Fruit fly (Drosophila melanogaster): Measurements from ENCODE around the gene RpL13A.
A peak's percentile ranks its signal among the peaks of the same experiment; 100 is the strongest.

RpL13A gene

DNA sequence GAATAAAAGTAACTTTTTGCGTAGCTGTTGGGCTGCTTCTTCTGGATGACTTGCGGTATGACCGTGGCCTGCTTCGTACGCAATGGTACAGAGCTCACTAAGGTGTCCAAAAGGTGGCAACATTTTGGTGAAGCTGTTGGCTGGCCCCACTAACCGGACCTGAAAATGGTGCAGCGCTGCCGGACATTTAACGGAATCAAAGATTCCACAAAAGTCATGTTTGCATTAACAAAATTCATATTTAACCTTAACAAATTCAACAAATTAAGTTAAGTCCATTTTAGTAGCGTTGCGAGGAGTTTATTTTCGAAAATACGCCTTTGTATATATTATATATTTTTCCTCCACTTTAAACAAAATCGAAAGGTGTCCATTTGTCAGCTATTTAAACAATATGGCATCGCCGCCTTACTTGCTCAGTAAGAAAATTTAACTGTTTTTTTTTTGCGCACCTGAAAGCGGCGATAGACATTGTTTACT lies 23.2 kb upstream of the RpL13A start, which contains the start of the genes kra and SecS (continued):
- TF ChIP-seq ro (GFP tag; IDR thresholded peaks at IDR 0.05) (no peak), MTF-1 (GFP tag; optimal IDR thresholded peaks at IDR 0.05; ENCODE audit: borderline replicate concordance) (peak; percentile 47), CG12391 (tag; optimal IDR thresholded peaks at IDR 0.05) (peak; percentile 74), lbe (GFP tag; optimal IDR thresholded peaks at IDR 0.05) (peak; percentile 47), CG10654 (GFP tag; optimal IDR thresholded peaks at IDR 0.05) (peak; percentile 62), Atf-2 (GFP tag; optimal IDR thresholded peaks at IDR 0.05) (peak; percentile 7), CG17385 (GFP tag; optimal IDR thresholded peaks at IDR 0.05) (peak; percentile 48), CG34224 (GFP tag; IDR thresholded peaks at IDR 0.05; ENCODE audit: partially characterized antibody) (no peak), crp (GFP tag; optimal IDR thresholded peaks at IDR 0.05) (peak in 1 of 2 experiments; percentile 17), Blimp-1 (GFP tag; optimal IDR thresholded peaks at IDR 0.05) (peak; percentile 71), CG11695 (GFP tag; IDR thresholded peaks at IDR 0.05) (no peak), amos (GFP tag; IDR thresholded peaks at IDR 0.05; ENCODE audit: partially characterized antibody) (no peak), CG1602 (GFP tag; optimal IDR thresholded peaks at IDR 0.05) (peak; percentile 53), zen2 (GFP tag; IDR thresholded peaks at IDR 0.05; ENCODE audit: partially characterized antibody) (no peak), ab (GFP tag; optimal IDR thresholded peaks at IDR 0.05) (no peak), Gsc (GFP tag; IDR thresholded peaks at IDR 0.05) (no peak), GATAe (GFP tag; conservative IDR thresholded peaks at IDR 0.05) (no peak), Chrac-16 (GFP tag; optimal IDR thresholded peaks at IDR 0.05) (peak; percentile 69), Hr3 (GFP tag; optimal IDR thresholded peaks at IDR 0.05) (peak; percentile 66), Bteb2 (GFP tag; optimal IDR thresholded peaks at IDR 0.05) (peak; percentile 29), CG1603 (tag; optimal IDR thresholded peaks at IDR 0.05) (peak; percentile 86), mirr (GFP tag; optimal IDR thresholded peaks at IDR 0.05) (peak; percentile 9), CrebB (tag; optimal IDR thresholded peaks at IDR 0.05) (peak; percentile 56), ind (GFP tag; optimal IDR thresholded peaks at IDR 0.05) (peak; percentile 65), CG18619 (GFP tag; optimal IDR thresholded peaks at IDR 0.05) (peak; percentile 51), CG7928 (GFP tag; optimal IDR thresholded peaks at IDR 0.05) (peak; percentile 35), maf-S (GFP tag; optimal IDR thresholded peaks at IDR 0.05) (peak; percentile 66), chinmo (GFP tag; IDR thresholded peaks at IDR 0.05; ENCODE audit: partially characterized antibody) (no peak), CG4707 (GFP tag; optimal IDR thresholded peaks at IDR 0.05) (no peak), CG7987 (GFP tag; optimal IDR thresholded peaks at IDR 0.05) (peak; percentile 57), CG3281 (GFP tag; optimal IDR thresholded peaks at IDR 0.05) (peak; percentile 62), CG30431 (GFP tag; optimal IDR thresholded peaks at IDR 0.05) (no peak), fd3F (GFP tag; optimal IDR thresholded peaks at IDR 0.05) (peak; percentile 47), CG6854 (GFP tag; optimal IDR thresholded peaks at IDR 0.05) (no peak), Deaf1 (tag; optimal IDR thresholded peaks at IDR 0.05) (no peak), tx (GFP tag; optimal IDR thresholded peaks at IDR 0.05) (peak; percentile 20), CHES-1-like (GFP tag; optimal IDR thresholded peaks at IDR 0.05) (no peak), bcd (GFP tag; optimal IDR thresholded peaks at IDR 0.05) (peak; percentile 63), Abd-B (GFP tag; optimal IDR thresholded peaks at IDR 0.05) (no peak), CG33213 (GFP tag; optimal IDR thresholded peaks at IDR 0.05) (peak; percentile 65), grau (tag; optimal IDR thresholded peaks at IDR 0.05) (peak; percentile 54), Hsf (GFP tag; optimal IDR thresholded peaks at IDR 0.05) (peak; percentile 52), CG3995 (GFP tag; optimal IDR thresholded peaks at IDR 0.05) (peak; percentile 43), onecut (GFP tag; IDR thresholded peaks at IDR 0.05) (no peak), dmrt11E (tag; optimal IDR thresholded peaks at IDR 0.05) (peak; percentile 56), az2 (GFP tag; optimal IDR thresholded peaks at IDR 0.05) (peak; percentile 66), chif (GFP tag; optimal IDR thresholded peaks at IDR 0.05) (peak; percentile 41 to 53), Bgb (GFP tag; IDR thresholded peaks at IDR 0.05; ENCODE audit: partially characterized antibody) (no peak)

All from whole organism, embryonic.